Worm (Caenorhabditis elegans): ENCODE data around the gene fut-5.
A peak's percentile ranks its signal among the peaks of the same experiment; 100 is the strongest.

The fut-5 gene

DNA sequence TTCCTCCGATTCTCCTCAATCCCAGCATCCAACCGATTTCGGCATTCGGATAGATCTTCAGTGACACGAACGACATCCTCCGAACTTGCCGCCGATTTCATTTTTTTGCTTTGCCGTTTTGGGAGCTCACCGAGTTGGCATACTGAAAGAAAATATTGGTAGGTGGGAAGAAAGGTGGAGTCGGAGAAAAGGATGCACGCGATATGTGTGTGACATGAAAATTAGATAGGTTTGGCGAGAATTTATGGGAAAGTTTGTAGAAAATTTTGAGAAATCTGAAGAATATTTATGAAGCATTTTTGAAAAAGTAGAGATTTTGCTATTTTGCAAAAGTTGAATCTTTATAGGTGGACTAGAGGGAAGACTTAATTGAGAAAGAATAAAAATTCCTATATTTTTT is 29.2 kb downstream of the fut-5 start, which contains the start of gene che-10:
Gene che-10 (minus strand): TSS at position 101 of the 400 bp plus-strand sequence.
- TF ChIP-seq efl-1 (optimal IDR thresholded peaks at IDR 0.05) (no peak), efl-1 (GFP tag; optimal IDR thresholded peaks at IDR 0.05 in 1 of 2) (peak in 1 of 2 experiments; percentile 66), nhr-237 (tag; optimal IDR thresholded peaks at IDR 0.05) (no peak), egl-13 (tag; optimal IDR thresholded peaks at IDR 0.05) (no peak)

ce11 chrII:4631479-4631878 is 36.0 kb downstream of the fut-5 start:
- TF ChIP-seq unc-30 (tag; optimal IDR thresholded peaks at IDR 0.05), result no peak
- TF ChIP-seq aha-1 (tag; optimal IDR thresholded peaks at IDR 0.05), result no peak
- TF ChIP-seq aly-2 (tag; optimal IDR thresholded peaks at IDR 0.05), result no peak
- no peak for TF ChIP-seq nhr-12 (tag; optimal IDR thresholded peaks at IDR 0.05)
- TF ChIP-seq pqm-1 (tag; optimal IDR thresholded peaks at IDR 0.05), result no peak
- TF ChIP-seq sptf-1 (tag; optimal IDR thresholded peaks at IDR 0.05), result no peak
- no peak for TF ChIP-seq tlp-1 (tag; optimal IDR thresholded peaks at IDR 0.05)

DNA sequence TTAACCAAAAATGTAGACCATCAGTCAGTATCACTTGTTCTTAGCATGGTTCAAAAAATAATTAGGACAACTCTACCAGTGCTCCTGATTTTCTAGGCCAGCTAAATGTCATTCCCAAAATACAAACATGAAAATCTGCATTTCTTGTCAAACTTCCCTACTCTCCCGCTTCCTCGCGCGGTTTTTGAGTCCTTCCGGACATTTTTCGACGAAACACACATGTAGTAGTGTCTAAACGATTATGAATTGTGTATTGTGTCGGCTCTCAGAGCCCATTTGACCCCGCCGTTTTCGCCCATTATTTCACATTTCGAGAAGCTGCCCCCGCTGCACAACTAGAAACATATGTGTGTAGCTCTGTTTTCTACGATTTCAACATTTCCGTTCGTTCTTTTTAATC is 40.9 kb downstream of the fut-5 start, which contains the start of gene F35D11.1:
Gene F35D11.1 (plus strand): TSS at position 301 of the 400 bp plus-strand sequence.
- TF ChIP-seq dsc-1 (tag; optimal IDR thresholded peaks at IDR 0.05), result peak; percentile 31
- no peak for TF ChIP-seq nhr-90 (tag; optimal IDR thresholded peaks at IDR 0.05; ENCODE audit: poor library complexity)

DNA sequence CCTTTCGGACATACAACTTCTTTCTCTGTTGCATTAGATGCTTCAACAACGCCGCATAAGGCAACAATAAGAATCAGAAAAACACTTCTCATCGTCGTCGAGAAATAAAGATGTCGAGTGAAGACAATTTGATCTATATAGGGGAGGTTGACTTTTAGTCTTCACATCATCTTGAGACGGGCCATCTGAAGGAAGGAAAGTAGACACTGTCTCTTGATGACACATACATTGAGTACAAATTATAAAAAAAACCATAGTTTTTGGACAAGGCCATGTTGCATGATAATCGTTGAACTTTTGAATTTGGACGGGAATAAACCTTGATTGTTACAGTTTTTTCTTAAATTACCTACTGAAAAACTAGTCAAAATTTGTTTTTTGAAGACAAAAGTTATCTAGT is 45.8 kb downstream of the fut-5 start, which contains the start of gene clec-139:
Gene clec-139 (minus strand): TSS at position 101 of the 400 bp plus-strand sequence.
- TF ChIP-seq unc-86 (tag; optimal IDR thresholded peaks at IDR 0.05) (no peak), nhr-237 (tag; optimal IDR thresholded peaks at IDR 0.05) (no peak), efl-3 (GFP tag; optimal IDR thresholded peaks at IDR 0.05) (no peak), nhr-85 (tag) (peak; percentile 58)

DNA sequence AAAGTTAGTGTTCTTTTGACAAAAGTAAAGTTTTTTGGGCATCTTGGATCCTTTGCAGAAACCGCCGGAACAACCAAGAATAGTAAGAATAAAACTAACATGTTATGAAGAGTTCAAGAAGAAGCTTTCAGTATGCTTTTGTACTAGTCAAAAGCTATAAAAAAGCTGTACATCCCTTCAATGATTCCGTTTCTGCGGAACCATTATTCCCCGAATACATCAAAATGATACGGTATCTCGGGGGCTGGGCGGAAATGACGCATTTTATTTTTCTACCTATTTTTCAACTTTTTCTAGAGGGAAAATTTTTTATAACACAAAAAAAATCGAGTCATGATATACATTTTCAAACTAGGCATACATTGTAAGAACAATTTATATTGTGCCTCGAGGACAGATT is 47.8 kb downstream of the fut-5 start, which contains the start of gene clec-138:
Gene clec-138 (minus strand): TSS at position 101 of the 400 bp plus-strand sequence.
- no peak for TF ChIP-seq efl-1 (optimal IDR thresholded peaks at IDR 0.05)
- TF ChIP-seq efl-1 (GFP tag; optimal IDR thresholded peaks at IDR 0.05 in 1 of 2), result peak in 1 of 2 experiments; percentile 32
- TF ChIP-seq ceh-82 (tag; optimal IDR thresholded peaks at IDR 0.05), result no peak

DNA sequence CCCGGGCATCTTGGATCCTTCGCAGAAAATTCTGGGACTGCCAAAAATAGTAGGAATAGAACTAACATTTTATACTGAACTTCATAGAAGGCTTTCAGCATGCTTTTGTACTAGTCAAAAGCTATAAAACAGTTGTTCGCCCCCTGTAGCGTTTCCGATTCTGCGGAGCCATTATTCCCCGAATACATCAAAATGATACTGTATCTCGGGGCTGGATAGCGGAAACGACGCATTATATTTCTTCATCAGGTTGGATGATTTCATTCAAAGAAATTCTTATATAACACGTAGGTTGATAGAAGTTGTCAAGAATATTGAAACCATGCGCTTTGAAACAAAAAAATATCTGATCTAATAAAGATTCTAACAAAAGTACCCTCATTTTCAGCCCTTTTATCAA is 49.5 kb downstream of the fut-5 start, which contains the start of gene clec-137:
Gene clec-137 (minus strand): TSS at position 101 of the 400 bp plus-strand sequence.
- TF ChIP-seq ces-1 (GFP tag; optimal IDR thresholded peaks at IDR 0.05), result no peak
- TF ChIP-seq pax-3 (tag; optimal IDR thresholded peaks at IDR 0.05), result no peak
- TF ChIP-seq skn-1 (tag; optimal IDR thresholded peaks at IDR 0.05), result no peak
- TF ChIP-seq xbp-1 (tag; optimal IDR thresholded peaks at IDR 0.05), result no peak
- TF ChIP-seq lin-14 (GFP tag; optimal IDR thresholded peaks at IDR 0.05), result no peak
- no peak for TF ChIP-seq nhr-47 (tag; optimal IDR thresholded peaks at IDR 0.05)
- TF ChIP-seq nhr-19 (GFP tag; conservative IDR thresholded peaks at IDR 0.05), result no peak

DNA sequence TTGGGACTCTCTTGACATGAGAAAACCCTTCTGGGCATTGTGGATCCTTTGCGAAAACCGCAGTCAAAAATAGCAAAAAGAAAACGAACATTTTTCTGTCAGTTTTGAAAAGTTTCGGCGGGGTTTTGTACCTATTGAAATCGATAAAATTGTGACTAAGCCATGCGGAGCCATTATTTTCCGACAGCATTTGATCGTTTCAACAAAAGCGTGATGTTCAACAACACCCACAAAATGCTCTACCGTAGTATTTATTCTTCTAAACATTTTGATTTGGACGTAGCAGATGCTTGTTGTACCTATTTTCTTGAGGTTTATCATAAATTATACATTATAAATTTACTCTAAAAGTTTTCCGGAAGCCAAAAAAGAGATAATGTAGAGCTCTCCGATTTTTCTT is 51.0 kb downstream of the fut-5 start, which contains the start of gene clec-136:
Gene clec-136 (minus strand): TSS at position 101 of the 400 bp plus-strand sequence.
- TF ChIP-seq nhr-85 (tag) (no peak), F16B12.6 (tag; optimal IDR thresholded peaks at IDR 0.05) (no peak), ceh-88 (GFP tag; IDR thresholded peaks at IDR 0.05) (no peak), aly-2 (tag; optimal IDR thresholded peaks at IDR 0.05) (no peak), hlh-4 (tag; optimal IDR thresholded peaks at IDR 0.05) (no peak), lin-13 (GFP tag; optimal IDR thresholded peaks at IDR 0.05) (no peak), ceh-82 (tag; optimal IDR thresholded peaks at IDR 0.05) (no peak), fos-1 (tag; optimal IDR thresholded peaks at IDR 0.05) (no peak), hlh-17 (GFP tag; optimal IDR thresholded peaks at IDR 0.05; ENCODE audit: borderline replicate concordance) (no peak), lin-35 (GFP tag; optimal IDR thresholded peaks at IDR 0.05) (no peak), isw-1 (GFP tag; IDR thresholded peaks at IDR 0.05) (no peak)

Measured in whole organism, L1 larva.